Fruit fly (Drosophila melanogaster): Measurements from ENCODE around the gene CG15160.

- TF ChIP-seq Myc (optimal IDR thresholded peaks at IDR 0.05) (no peak), Sin3A (optimal IDR thresholded peaks at IDR 0.05) (no peak), psq (optimal IDR thresholded peaks at IDR 0.05) (no peak), ttk (optimal IDR thresholded peaks at IDR 0.05) (no peak), insv (optimal IDR thresholded peaks at IDR 0.05) (no peak)
Observed at dm6 chr2L:18546426-18546825, 44.3 kb upstream of the CG15160 start.

Data from Kc167 (cell line).